Worm (Caenorhabditis elegans): ENCODE data around the gene C01G6.3.

- peak; percentile 13 for TF ChIP-seq nhr-77 (tag; optimal IDR thresholded peaks at IDR 0.05)
- no peak for TF ChIP-seq skn-1 (tag; optimal IDR thresholded peaks at IDR 0.05)
- no peak for TF ChIP-seq dpl-1 (GFP tag; optimal IDR thresholded peaks at IDR 0.05)
- TF ChIP-seq unc-62 (GFP tag; optimal IDR thresholded peaks at IDR 0.05 in 1 of 2) = peak in 1 of 2 experiments; percentile 57
- TF ChIP-seq unc-62 (tag; optimal IDR thresholded peaks at IDR 0.05) = no peak
- no peak for TF ChIP-seq F49E8.2 (tag; optimal IDR thresholded peaks at IDR 0.05; ENCODE audit: borderline replicate concordance)
- no peak for TF ChIP-seq egl-27 (tag; optimal IDR thresholded peaks at IDR 0.05)
- no peak for TF ChIP-seq dmd-8 (GFP tag; IDR thresholded peaks at IDR 0.05)
- TF ChIP-seq mdl-1 (tag; optimal IDR thresholded peaks at IDR 0.05) = no peak
- TF ChIP-seq nhr-28 (tag; optimal IDR thresholded peaks at IDR 0.05) = peak; percentile 87
- no peak for TF ChIP-seq jun-1 (tag; optimal IDR thresholded peaks at IDR 0.05)
- TF ChIP-seq hlh-30 (tag; optimal IDR thresholded peaks at IDR 0.05; ENCODE audit: insufficient read depth) = no peak
- TF ChIP-seq nhr-11 (tag; optimal IDR thresholded peaks at IDR 0.05) = no peak
- no peak for TF ChIP-seq lsy-2 (tag; optimal IDR thresholded peaks at IDR 0.05)
- no peak for TF ChIP-seq ces-1 (GFP tag; optimal IDR thresholded peaks at IDR 0.05)
These were observed 10.5 kb downstream of the C01G6.3 start, which contains the start of gene gldi-3 for ce11 chrII:9280048-9280772.
